Worm (Caenorhabditis elegans): ENCODE results near the gene T16G1.6.

The T16G1.6 gene

ce11 chrV:12909544-12910157 is 27.3 kb downstream of the T16G1.6 start, which contains the start of gene nid-1 (continued):
- TF ChIP-seq duxl-1 (tag; optimal IDR thresholded peaks at IDR 0.05; ENCODE audit: poor library complexity) (no peak), mes-2 (tag; optimal IDR thresholded peaks at IDR 0.05; ENCODE audit: poor library complexity, severe bottlenecking) (no peak), mdt-29 (GFP tag; IDR thresholded peaks at IDR 0.05) (no peak), hlh-11 (tag; optimal IDR thresholded peaks at IDR 0.05) (peak; percentile 64), F37D6.2 (tag; optimal IDR thresholded peaks at IDR 0.05) (no peak), lin-38 (GFP tag; IDR thresholded peaks at IDR 0.05) (no peak), zip-11 (GFP tag; IDR thresholded peaks at IDR 0.05) (no peak), ztf-11 (tag; optimal IDR thresholded peaks at IDR 0.05) (no peak), madf-9 (GFP tag; conservative IDR thresholded peaks at IDR 0.05) (no peak), F10B5.3 (tag; optimal IDR thresholded peaks at IDR 0.05) (no peak), unc-39 (tag; optimal IDR thresholded peaks at IDR 0.05) (no peak), nhr-28 (tag; optimal IDR thresholded peaks at IDR 0.05) (peak; percentile 51), dve-1 (tag; optimal IDR thresholded peaks at IDR 0.05; ENCODE audit: insufficient read depth) (peak; percentile 67), dmd-6 (GFP tag; IDR thresholded peaks at IDR 0.05) (peak; percentile 76), lsy-2 (tag; optimal IDR thresholded peaks at IDR 0.05) (no peak), ceh-28 (tag; optimal IDR thresholded peaks at IDR 0.05) (no peak), ceh-20 (GFP tag; IDR thresholded peaks at IDR 0.05) (0 out of 2 replicates have a peak, but pooled peaks have one; percentile 41), ces-1 (GFP tag; optimal IDR thresholded peaks at IDR 0.05) (no peak), nhr-25 (tag; optimal IDR thresholded peaks at IDR 0.05; ENCODE audit: borderline replicate concordance, insufficient read depth) (no peak), lin-29 (GFP tag; IDR thresholded peaks at IDR 0.05) (no peak), pqm-1 (tag; optimal IDR thresholded peaks at IDR 0.05) (peak; percentile 51), T20F7.1 (GFP tag; optimal IDR thresholded peaks at IDR 0.05) (no peak), unc-62 (GFP tag; optimal IDR thresholded peaks at IDR 0.05 in 1 of 2) (peak in 1 of 2 experiments; percentile 29), unc-62 (tag; optimal IDR thresholded peaks at IDR 0.05) (no peak), mdl-1 (tag; optimal IDR thresholded peaks at IDR 0.05) (no peak), T26A8.4 (GFP tag; IDR thresholded peaks at IDR 0.05) (no peak), php-3 (GFP tag; IDR thresholded peaks at IDR 0.05) (peak; percentile 93), attf-4 (tag; optimal IDR thresholded peaks at IDR 0.05) (no peak)

ce11 chrV:12908614-12909013 is 28.4 kb downstream of the T16G1.6 start:
- TF ChIP-seq aha-1 (tag), result peak; percentile 65
- TF ChIP-seq mdl-1 (tag; optimal IDR thresholded peaks at IDR 0.05), result no peak
- TF ChIP-seq hlh-11 (tag; optimal IDR thresholded peaks at IDR 0.05), result peak; percentile 53
- TF ChIP-seq dve-1 (tag; optimal IDR thresholded peaks at IDR 0.05; ENCODE audit: insufficient read depth), result peak; percentile 6
- no peak for TF ChIP-seq zag-1 (tag; optimal IDR thresholded peaks at IDR 0.05)
- TF ChIP-seq hmg-1.1 (GFP tag; IDR thresholded peaks at IDR 0.05), result 0 out of 2 replicates have a peak, but pooled peaks have one; percentile 19
- TF ChIP-seq lir-3 (tag; optimal IDR thresholded peaks at IDR 0.05), result no peak
- peak; percentile 70; the same call in 1 of the 2 replicates for TF ChIP-seq saeg-2 (GFP tag; IDR thresholded peaks at IDR 0.05)
- TF ChIP-seq dmd-6 (GFP tag; IDR thresholded peaks at IDR 0.05), result peak; percentile 80

ce11 chrV:12907436-12907835 is 29.5 kb downstream of the T16G1.6 start:
- TF ChIP-seq F37D6.2 (tag; optimal IDR thresholded peaks at IDR 0.05) (no peak), daf-12 (tag; optimal IDR thresholded peaks at IDR 0.05) (no peak), dmd-6 (GFP tag; IDR thresholded peaks at IDR 0.05) (no peak)

- TF ChIP-seq unc-62 (GFP tag; optimal IDR thresholded peaks at IDR 0.05 in 1 of 2), result peak in 1 of 2 experiments; percentile 18
- TF ChIP-seq unc-62 (tag; optimal IDR thresholded peaks at IDR 0.05), result no peak
- TF ChIP-seq lin-1 (GFP tag; IDR thresholded peaks at IDR 0.05), result no peak
Measured at ce11 chrV:12906732-12907131, 30.2 kb downstream of the T16G1.6 start, which contains the start of gene ttr-29. Gene ttr-29 (minus strand): TSS chrV:12906832.

Data from whole organism, L4 larva.